Fruit fly (Drosophila melanogaster) whole organism, adult: ENCODE results near the gene RecQ4.

Source experiments
- CG7045 ChIP-seq: fragments of 200-800 bp; sonication (Bioruptor generic); optimal IDR thresholded peaks from 2 replicates; lab custom pipeline; 2017; ENCODE audit warnings: missing biosample characterization, mild to moderate bottlenecking, missing genetic modification characterization
- Clk ChIP-seq: fragments of 200-800 bp; sonication (Bioruptor generic); optimal IDR thresholded peaks from 2 replicates; lab custom pipeline; 2017; ENCODE audit warnings: missing biosample characterization, missing genetic modification characterization
- Hr96 ChIP-seq: fragments of 200-800 bp; sonication (Bioruptor generic); optimal IDR thresholded peaks from 2 replicates; lab custom pipeline; 2016; ENCODE audit warnings: missing biosample characterization, missing genetic modification characterization
- pad ChIP-seq: fragments of 200-800 bp; sonication (Bioruptor generic); optimal IDR thresholded peaks from 3 replicates; lab custom pipeline; 2017; ENCODE audit warnings: missing biosample characterization, missing genetic modification characterization, mild to moderate bottlenecking, moderate library complexity, missing genetic modification reagents

DNA sequence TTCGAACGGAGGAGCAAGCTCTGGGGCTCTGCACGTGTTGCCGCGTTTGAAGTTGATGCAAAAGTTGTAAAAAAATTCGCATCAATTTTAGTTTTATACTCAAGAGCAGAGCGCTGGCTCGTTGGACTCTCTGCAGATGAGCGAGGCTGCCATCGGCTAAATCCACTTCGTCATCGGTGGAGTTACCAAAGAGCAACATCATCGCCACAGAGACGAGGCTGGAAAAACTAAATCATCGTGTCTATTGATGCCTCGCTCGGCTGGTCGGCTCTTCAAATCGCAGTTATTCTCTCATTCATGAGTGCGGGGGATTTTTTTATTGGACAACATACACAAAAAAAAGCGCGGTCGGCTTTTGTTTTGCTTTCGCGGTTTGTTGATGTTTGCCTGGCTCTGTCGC is 10.3 kb downstream of the RecQ4 start, which contains the start of gene CG13675:
- TF ChIP-seq Hr96 (GFP tag; lab: Kevin White, UChicago), result no peak
- no peak for TF ChIP-seq CG7045
- no peak for TF ChIP-seq pad (GFP tag; lab: Kevin White, UChicago)
- no peak for TF ChIP-seq Clk (GFP tag; lab: Kevin White, UChicago)
